Worm (Caenorhabditis elegans) whole organism, L3 larva: ENCODE results near the gene zfp-3.

ENCODE experiments used
- ZK546.5 ChIP-seq: sonication (generic microtip); optimal IDR thresholded peaks from 2 replicates; lab custom pipeline; 2017; ENCODE audit warnings: missing biosample characterization, missing genetic modification characterization
- aly-2 ChIP-seq: fragments of 150-350 bp; optimal IDR thresholded peaks from 2 replicates; lab custom pipeline; 2014; ENCODE audit warnings: missing biosample characterization, missing genetic modification characterization
- ama-1 ChIP-seq: fragments of 150-350 bp; optimal IDR thresholded peaks from 2 replicates; lab custom pipeline; 2018
- ceh-28 ChIP-seq: fragments of 150-350 bp; optimal IDR thresholded peaks from 2 replicates; lab custom pipeline; 2014; ENCODE audit warnings: missing biosample characterization, missing genetic modification reagents, missing genetic modification characterization
- ceh-82 ChIP-seq: fragments of 150-350 bp; optimal IDR thresholded peaks from 2 replicates; lab custom pipeline; 2014; ENCODE audit warnings: missing biosample characterization, missing genetic modification characterization
- daf-12 ChIP-seq: fragments of 150-350 bp; optimal IDR thresholded peaks from 2 replicates; lab custom pipeline; 2014; ENCODE audit warnings: missing biosample characterization, missing genetic modification reagents, missing genetic modification characterization
- egl-27 ChIP-seq: sonication (generic microtip); optimal IDR thresholded peaks from 4 replicates; lab custom pipeline; 2017; ENCODE audit warnings: missing biosample characterization, missing genetic modification reagents, missing genetic modification characterization
- elt-1 ChIP-seq: fragments of 150-350 bp; optimal IDR thresholded peaks from 2 replicates; lab custom pipeline; 2014; ENCODE audit warnings: missing biosample characterization, missing genetic modification characterization
- elt-2 ChIP-seq: sonication (generic microtip); optimal IDR thresholded peaks from 2 replicates; lab custom pipeline; 2016; ENCODE audit warnings: missing genetic modification reagents, mild to moderate bottlenecking, missing genetic modification characterization, missing compliant biosample characterization
- elt-3 ChIP-seq, 3 experiments: fragments of 150-350 bp in 1 of 3; sonication (generic microtip) in 2 of 3; optimal IDR thresholded peaks; 2 replicates in 2 of 3; 4 replicates in 1 of 3; lab custom pipeline; 2014 to 2017; ENCODE audit warnings: missing biosample characterization in 3 of 3, missing genetic modification characterization in 3 of 3
- eor-1 ChIP-seq, 2 experiments: fragments of 150-350 bp; optimal IDR thresholded peaks; 2 replicates each; lab custom pipeline; 2014 to 2018; ENCODE audit warnings: missing biosample characterization in 2 of 2, missing genetic modification characterization in 2 of 2
- fkh-10 ChIP-seq: sonication (generic microtip); optimal IDR thresholded peaks from 2 replicates; lab custom pipeline; 2017; ENCODE audit warnings: missing biosample characterization, missing genetic modification reagents, missing genetic modification characterization
- fkh-2 ChIP-seq: fragments of 150-350 bp; optimal IDR thresholded peaks from 2 replicates; lab custom pipeline; 2014; ENCODE audit warnings: missing biosample characterization, missing genetic modification reagents, missing genetic modification characterization
- lin-39 ChIP-seq: fragments of 150-350 bp; optimal IDR thresholded peaks from 2 replicates; lab custom pipeline; 2018; ENCODE audit warnings: missing biosample characterization, missing genetic modification reagents, missing genetic modification characterization
- lsy-12 ChIP-seq: sonication (generic microtip); optimal IDR thresholded peaks from 2 replicates; lab custom pipeline; 2016; ENCODE audit warnings: mild to moderate bottlenecking, missing genetic modification characterization, missing compliant biosample characterization
- mdl-1 ChIP-seq: fragments of 150-350 bp; optimal IDR thresholded peaks from 2 replicates; lab custom pipeline; 2014; ENCODE audit warnings: missing biosample characterization, missing genetic modification characterization
- nhr-11 ChIP-seq: fragments of 150-350 bp; optimal IDR thresholded peaks from 2 replicates; lab custom pipeline; 2014; ENCODE audit warnings: missing biosample characterization, missing genetic modification characterization
- nhr-23 ChIP-seq: fragments of 150-350 bp; optimal IDR thresholded peaks from 2 replicates; lab custom pipeline; 2014; ENCODE audit warnings: missing biosample characterization, missing genetic modification reagents, missing genetic modification characterization
- nhr-237 ChIP-seq: fragments of 150-350 bp; optimal IDR thresholded peaks from 2 replicates; lab custom pipeline; 2014; ENCODE audit warnings: missing biosample characterization, missing genetic modification characterization
- nhr-25 ChIP-seq: sonication (generic microtip); optimal IDR thresholded peaks from 2 replicates; lab custom pipeline; 2017; ENCODE audit warnings: missing biosample characterization, missing genetic modification characterization
- nhr-28 ChIP-seq: fragments of 150-350 bp; optimal IDR thresholded peaks from 2 replicates; lab custom pipeline; 2014; ENCODE audit warnings: missing biosample characterization, missing genetic modification characterization
- nhr-43 ChIP-seq: sonication (generic microtip); optimal IDR thresholded peaks from 2 replicates; lab custom pipeline; 2016; ENCODE audit warnings: mild to moderate bottlenecking, missing genetic modification characterization, missing compliant biosample characterization; ENCODE audit not compliant: poor library complexity, severe bottlenecking
- nhr-76 ChIP-seq: fragments of 150-350 bp; sonication (generic microtip); optimal IDR thresholded peaks from 5 replicates; lab custom pipeline; 2014; ENCODE audit warnings: missing biosample characterization, missing genetic modification characterization
- pha-4 ChIP-seq: fragments of 150-350 bp; optimal IDR thresholded peaks from 2 replicates; lab custom pipeline; 2014; ENCODE audit warnings: missing biosample characterization, missing genetic modification reagents, missing genetic modification characterization
- pqm-1 ChIP-seq: fragments of 150-350 bp; optimal IDR thresholded peaks from 2 replicates; lab custom pipeline; 2017; ENCODE audit warnings: missing biosample characterization, missing genetic modification characterization, inconsistent platforms
- sea-2 ChIP-seq: fragments of 150-350 bp; sonication (generic microtip); optimal IDR thresholded peaks from 4 replicates; lab custom pipeline; 2014; ENCODE audit warnings: missing biosample characterization, missing genetic modification reagents, missing genetic modification characterization
- skn-1 ChIP-seq: fragments of 150-350 bp; optimal IDR thresholded peaks from 2 replicates; lab custom pipeline; 2014; ENCODE audit warnings: missing biosample characterization, missing genetic modification characterization
- snpc-4 ChIP-seq: fragments of 150-350 bp; optimal IDR thresholded peaks from 2 replicates; lab custom pipeline; 2014; ENCODE audit warnings: missing biosample characterization, missing genetic modification characterization
- tbx-2 ChIP-seq: sonication (generic microtip); optimal IDR thresholded peaks from 2 replicates; lab custom pipeline; 2016; ENCODE audit warnings: mild to moderate bottlenecking, missing genetic modification characterization, missing compliant biosample characterization
- unc-62 ChIP-seq: fragments of 150-350 bp; sonication (generic microtip); optimal IDR thresholded peaks from 4 replicates; lab custom pipeline; 2014; ENCODE audit warnings: missing biosample characterization, missing genetic modification reagents, missing genetic modification characterization
- zag-1 ChIP-seq: fragments of 150-350 bp; optimal IDR thresholded peaks from 2 replicates; lab custom pipeline; 2014; ENCODE audit warnings: missing biosample characterization, missing genetic modification characterization
- ztf-11 ChIP-seq: fragments of 150-350 bp; optimal IDR thresholded peaks from 2 replicates; lab custom pipeline; 2014; ENCODE audit warnings: missing biosample characterization, missing genetic modification characterization

The zfp-3 gene

DNA sequence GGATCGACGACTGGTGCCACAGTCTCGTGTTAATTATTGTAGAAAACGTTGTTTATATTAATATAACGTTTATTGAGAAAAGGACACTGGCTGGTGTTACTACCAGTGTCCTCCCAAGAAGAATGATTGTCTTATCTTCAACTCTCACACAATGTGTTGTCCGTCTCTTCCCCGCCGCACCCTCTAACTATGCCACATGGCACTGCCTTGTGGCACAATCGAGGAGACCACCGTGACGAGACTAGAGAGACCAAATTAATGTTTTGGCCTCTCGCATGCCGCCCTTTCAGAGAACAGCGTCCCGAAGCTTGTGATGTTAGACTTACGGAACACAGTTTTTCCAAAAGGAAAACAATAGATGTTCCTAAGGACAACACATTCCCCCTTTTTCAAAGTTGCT is 24.2 kb downstream of the zfp-3 start:
- TF ChIP-seq elt-2 = peak; percentile 48

DNA sequence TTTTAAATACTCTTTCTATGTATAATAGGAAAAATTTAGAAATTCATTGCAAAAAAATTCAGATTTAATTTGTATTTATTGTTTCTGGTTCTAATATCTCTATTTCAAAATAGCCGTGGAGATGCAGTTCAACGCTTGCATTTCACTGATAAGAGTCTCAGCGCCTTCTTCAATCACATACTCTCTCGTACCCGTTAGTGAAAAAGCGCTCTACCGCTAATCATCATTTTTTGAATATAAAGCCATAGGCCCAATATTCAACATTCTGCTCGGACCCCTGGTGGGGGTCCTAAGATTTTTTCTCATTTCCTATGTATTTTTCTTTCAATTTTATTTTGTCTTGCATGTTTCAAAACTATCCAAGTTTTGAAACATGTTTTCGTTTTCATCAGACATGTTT is 25.9 kb downstream of the zfp-3 start:
- TF ChIP-seq lsy-12 (tag; lab: Kevin White, UChicago) (no peak), snpc-4 (peak; percentile 10), skn-1 (tag; lab: Kevin White, UChicago) (peak; percentile 97), ztf-11 (tag; lab: Kevin White, UChicago) (no peak), elt-2 (peak; percentile 40)

DNA sequence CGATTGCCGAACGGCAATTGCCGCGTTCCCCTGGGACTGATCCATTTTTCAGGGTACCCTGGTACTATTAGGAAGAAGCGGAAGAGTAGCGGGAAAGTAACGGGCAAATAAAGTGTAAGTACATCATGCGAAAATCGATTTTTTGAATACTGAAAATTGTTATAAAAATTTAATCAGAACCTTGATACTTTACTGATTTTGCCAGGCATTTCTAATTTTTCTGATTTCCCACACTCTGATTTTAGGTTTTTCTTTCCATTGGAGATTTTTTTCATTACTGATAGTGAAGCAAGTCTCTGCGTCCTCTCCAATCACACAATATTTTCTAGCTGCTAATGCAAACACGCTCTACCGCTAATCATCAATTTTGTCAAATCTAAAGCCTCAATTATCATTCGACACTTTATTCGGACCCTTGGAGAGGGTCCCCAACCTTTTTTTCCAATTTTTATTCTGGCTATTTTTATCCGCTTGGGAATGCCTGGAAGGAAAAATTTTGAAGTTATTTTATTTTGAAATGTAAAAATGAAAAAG is 27.2 kb downstream of the zfp-3 start, which contains the start of gene F19G12.9:
F19G12.9 (plus strand) TSS at position 51 of the 534 bp plus-strand sequence.
- TF ChIP-seq lsy-12 (tag; lab: Kevin White, UChicago) = no peak
- TF ChIP-seq pha-4 (tag; lab: Kevin White, UChicago) = peak; percentile 14
- TF ChIP-seq skn-1 (tag; lab: Kevin White, UChicago) = peak; percentile 92
- TF ChIP-seq nhr-76 (tag; lab: Kevin White, UChicago) = no peak
- no peak for TF ChIP-seq aly-2 (tag; lab: Kevin White, UChicago)
- TF ChIP-seq ceh-82 (tag; lab: Kevin White, UChicago) = no peak
- TF ChIP-seq elt-2 = peak; percentile 43
- TF ChIP-seq elt-1 = no peak
- TF ChIP-seq, all 47 proteins: peak for 3

DNA sequence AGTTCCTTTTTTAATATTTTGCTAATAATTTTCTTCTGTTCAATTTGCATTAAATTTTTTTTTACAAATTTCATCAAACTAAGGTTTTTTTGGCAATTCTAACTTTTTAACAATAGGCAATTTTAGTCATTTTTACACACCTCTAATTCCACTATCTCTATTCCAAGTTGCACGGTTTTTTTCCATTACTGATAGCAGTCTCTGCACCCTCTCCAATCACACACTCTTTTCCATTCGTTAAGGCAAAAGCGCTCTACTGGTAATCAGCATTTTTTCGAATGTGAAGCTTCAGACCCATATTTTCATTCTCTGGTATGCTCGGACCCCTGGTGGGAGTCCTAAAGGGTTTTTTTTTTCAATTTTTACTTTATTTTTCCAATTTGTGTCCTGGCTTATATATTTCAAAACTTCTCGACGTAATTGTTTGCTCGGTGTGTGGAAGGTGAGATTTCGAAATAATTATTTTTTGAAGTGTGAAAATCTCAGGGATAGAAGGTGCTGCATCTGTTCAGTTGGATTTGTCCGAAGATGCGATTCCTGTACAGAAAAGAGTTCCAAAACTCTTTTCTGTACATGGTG is 29.6 kb downstream of the zfp-3 start, which contains the start of the genes F19G12.4 and F19G12.8:
F19G12.4 (plus strand) TSS at position 529 of the 579 bp plus-strand sequence.
F19G12.8 (plus strand) TSS at position 545 of the 579 bp plus-strand sequence.
- TF ChIP-seq nhr-11 (tag; lab: Kevin White, UChicago) (no peak), fkh-2 (tag; lab: Kevin White, UChicago) (no peak), elt-1 (no peak), ZK546.5 (tag; lab: Kevin White, UChicago) (no peak), ama-1 (lab: Kevin White, UChicago) (no peak), skn-1 (tag; lab: Kevin White, UChicago) (peak; percentile 54), snpc-4 (no peak), elt-3 (tag; optimal IDR thresholded peaks at IDR 0.05; lab: Kevin White, UChicago) (no peak), daf-12 (tag; lab: Kevin White, UChicago) (no peak), nhr-25 (tag; lab: Kevin White, UChicago) (no peak), nhr-28 (tag; lab: Kevin White, UChicago) (no peak), egl-27 (tag; lab: Kevin White, UChicago) (no peak), fkh-10 (GFP tag; lab: Kevin White, UChicago) (no peak), elt-2 (peak; percentile 62), mdl-1 (tag; lab: Kevin White, UChicago) (no peak), eor-1 (tag; optimal IDR thresholded peaks at IDR 0.05; lab: Kevin White, UChicago) (no peak), nhr-237 (no peak), lin-39 (no peak), pqm-1 (tag; lab: Kevin White, UChicago) (peak; percentile 38)

DNA sequence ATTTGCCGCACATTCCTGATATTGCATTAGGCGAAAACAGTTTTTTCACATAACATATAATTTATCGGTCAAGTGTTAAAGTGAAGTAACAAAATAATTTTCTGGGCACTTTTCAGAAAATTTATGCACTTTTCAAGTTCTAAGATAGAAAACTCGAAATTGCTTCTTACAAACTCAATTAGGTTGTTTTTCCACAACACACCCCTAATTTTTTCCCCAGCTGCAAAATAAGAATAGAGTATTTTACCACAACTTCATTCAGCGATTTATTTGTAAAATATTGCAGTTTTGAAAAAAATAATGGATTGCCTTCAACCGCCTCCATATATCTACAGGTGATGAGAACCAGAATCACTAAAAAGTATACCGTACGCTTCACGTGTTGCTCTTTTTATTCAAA is 33.6 kb downstream of the zfp-3 start, which contains the start of gene srh-19:
srh-19 (plus strand) TSS at position 301 of the 400 bp plus-strand sequence.
- TF ChIP-seq ceh-28 (no peak), nhr-43 (no peak), unc-62 (GFP tag; lab: Kevin White, UChicago) (no peak), lsy-12 (tag; lab: Kevin White, UChicago) (no peak), fkh-2 (tag; lab: Kevin White, UChicago) (no peak), pqm-1 (tag; lab: Kevin White, UChicago) (no peak), sea-2 (GFP tag; lab: Kevin White, UChicago) (no peak), zag-1 (no peak), tbx-2 (tag; lab: Kevin White, UChicago) (no peak)

DNA sequence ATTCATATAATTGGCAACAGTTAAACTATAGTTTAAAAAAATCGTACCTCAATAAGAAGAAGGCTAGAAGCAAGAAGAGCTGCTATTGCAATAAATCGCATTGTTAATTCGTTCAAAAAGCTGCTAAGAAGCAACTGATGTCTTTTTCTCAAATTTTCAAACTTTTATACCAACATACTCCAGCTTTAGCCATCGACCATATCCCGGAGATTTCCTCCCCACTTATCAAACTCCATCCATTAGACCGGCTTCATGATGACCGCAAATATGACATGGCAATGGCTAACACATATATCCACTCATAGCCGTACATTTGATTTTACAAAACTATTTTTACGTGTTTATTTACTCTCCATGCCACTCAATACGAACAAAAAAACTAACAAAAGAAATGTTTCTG is 35.9 kb downstream of the zfp-3 start, which contains the start of gene abu-2:
abu-2 (minus strand) TSS at position 101 of the 400 bp plus-strand sequence.
- no peak for TF ChIP-seq egl-27 (tag; lab: Kevin White, UChicago)
- no peak for TF ChIP-seq nhr-23 (tag; lab: Kevin White, UChicago)
- TF ChIP-seq elt-1 = no peak
- TF ChIP-seq lsy-12 (tag; lab: Kevin White, UChicago) = no peak
- TF ChIP-seq sea-2 (GFP tag; lab: Kevin White, UChicago) = no peak
